Fruit fly (Drosophila melanogaster) whole organism, prepupa: ENCODE results near the gene Rgl.

Experiments
- Blimp-1 ChIP-seq: fragments of 200-800 bp; sonication (Bioruptor generic); optimal IDR thresholded peaks from 3 replicates; lab custom pipeline; 2017; ENCODE audit warnings: missing biosample characterization, missing genetic modification characterization, mild to moderate bottlenecking, moderate library complexity, missing genetic modification reagents
- CG11294 ChIP-seq: fragments of 200-800 bp; sonication (Bioruptor generic); IDR thresholded peaks from 2 replicates; pipeline ENCODE4 v1.3.6; 2022; ENCODE audit warnings: missing biosample characterization, missing genetic modification characterization
- CG11762 ChIP-seq: fragments of 200-800 bp; sonication (Bioruptor generic); optimal IDR thresholded peaks from 3 replicates; lab custom pipeline; 2016; ENCODE audit warnings: missing biosample characterization, missing genetic modification characterization; ENCODE audit not compliant: insufficient read depth
- CG15336 ChIP-seq: fragments of 200-800 bp; sonication (Bioruptor generic); IDR thresholded peaks from 2 replicates; pipeline ENCODE4 v1.3.6; 2022; ENCODE audit warnings: missing biosample characterization, missing genetic modification characterization
- CG1621 ChIP-seq: fragments of 200-800 bp; sonication (Bioruptor generic); optimal IDR thresholded peaks from 3 replicates; lab custom pipeline; 2018; ENCODE audit warnings: missing biosample characterization, mild to moderate bottlenecking, missing genetic modification characterization
- CG16779 ChIP-seq: fragments of 200-800 bp; sonication (Bioruptor generic); optimal IDR thresholded peaks from 3 replicates; lab custom pipeline; 2017; ENCODE audit warnings: missing biosample characterization, mild to moderate bottlenecking, missing genetic modification characterization
- CG3032 ChIP-seq: fragments of 200-800 bp; optimal IDR thresholded peaks from 2 replicates; lab custom pipeline; 2019; ENCODE audit warnings: missing biosample characterization, mild to moderate bottlenecking, missing genetic modification characterization, moderate library complexity
- CG31627 ChIP-seq: fragments of 200-800 bp; sonication (Bioruptor generic); optimal IDR thresholded peaks from 3 replicates; lab custom pipeline; 2016; ENCODE audit warnings: missing biosample characterization, missing genetic modification characterization
- CG32006 ChIP-seq: fragments of 200-800 bp; sonication (Bioruptor generic); optimal IDR thresholded peaks from 3 replicates; lab custom pipeline; 2017; ENCODE audit warnings: missing biosample characterization, mild to moderate bottlenecking, missing genetic modification characterization
- CG34406 ChIP-seq: fragments of 200-800 bp; sonication (Bioruptor generic); optimal IDR thresholded peaks from 3 replicates; lab custom pipeline; 2016; ENCODE audit warnings: missing biosample characterization, missing genetic modification characterization
- CG3919 ChIP-seq: fragments of 200-800 bp; sonication (Bioruptor generic); optimal IDR thresholded peaks from 3 replicates; lab custom pipeline; 2016; ENCODE audit warnings: missing biosample characterization, missing genetic modification characterization
- CG4318 ChIP-seq: fragments of 200-800 bp; sonication (Bioruptor generic); optimal IDR thresholded peaks from 3 replicates; lab custom pipeline; 2017; ENCODE audit warnings: missing biosample characterization, mild to moderate bottlenecking, missing genetic modification characterization
- CG6808 ChIP-seq: fragments of 200-800 bp; sonication (Bioruptor generic); optimal IDR thresholded peaks from 3 replicates; lab custom pipeline; 2017; ENCODE audit warnings: missing biosample characterization, missing genetic modification characterization, mild to moderate bottlenecking, moderate library complexity, missing genetic modification reagents
- CG7368 ChIP-seq: fragments of 200-800 bp; sonication (Bioruptor generic); optimal IDR thresholded peaks from 3 replicates; lab custom pipeline; 2016; ENCODE audit warnings: missing biosample characterization, missing genetic modification characterization
- CG8319 ChIP-seq: fragments of 200-800 bp; sonication (Bioruptor generic); optimal IDR thresholded peaks from 3 replicates; lab custom pipeline; 2016; ENCODE audit warnings: missing biosample characterization, missing genetic modification characterization
- CG8632 ChIP-seq: fragments of 200-800 bp; sonication (Bioruptor generic); optimal IDR thresholded peaks from 3 replicates; lab custom pipeline; 2016; ENCODE audit warnings: missing biosample characterization, missing genetic modification characterization
- CG9139 ChIP-seq: fragments of 200-800 bp; sonication (Bioruptor generic); optimal IDR thresholded peaks from 3 replicates; lab custom pipeline; 2017; ENCODE audit warnings: missing biosample characterization, mild to moderate bottlenecking, missing genetic modification characterization
- Eip75B ChIP-seq: fragments of 200-800 bp; sonication (Bioruptor generic); optimal IDR thresholded peaks from 3 replicates; lab custom pipeline; 2016; ENCODE audit warnings: missing biosample characterization, missing genetic modification characterization
- Eip78C ChIP-seq: fragments of 200-800 bp; sonication (Bioruptor generic); peaks from one replicate; lab custom pipeline; 2016; ENCODE audit warnings: missing biosample characterization, missing genetic modification characterization
- Eip93F ChIP-seq: fragments of 200-800 bp; sonication (Bioruptor generic); optimal IDR thresholded peaks from 2 replicates; lab custom pipeline; 2016; ENCODE audit warnings: missing biosample characterization, mild to moderate bottlenecking, missing genetic modification characterization
- Ets21C ChIP-seq: fragments of 200-800 bp; sonication (Bioruptor generic); optimal IDR thresholded peaks from 3 replicates; lab custom pipeline; 2016; ENCODE audit warnings: missing biosample characterization, missing genetic modification characterization
- Ets96B ChIP-seq: fragments of 200-800 bp; optimal IDR thresholded peaks from 2 replicates; lab custom pipeline; 2019; ENCODE audit warnings: missing biosample characterization, mild to moderate bottlenecking, missing genetic modification characterization, moderate library complexity
- Gug ChIP-seq: fragments of 200-800 bp; sonication (Bioruptor generic); IDR thresholded peaks from 2 replicates; pipeline ENCODE4 v1.3.6; 2022; ENCODE audit warnings: missing biosample characterization, missing genetic modification characterization
- Hr4 ChIP-seq: fragments of 200-800 bp; sonication (Bioruptor generic); optimal IDR thresholded peaks from 3 replicates; lab custom pipeline; 2016; ENCODE audit warnings: missing biosample characterization, missing genetic modification characterization
- Lpt ChIP-seq: fragments of 200-800 bp; sonication (Bioruptor generic); optimal IDR thresholded peaks from 3 replicates; lab custom pipeline; 2016; ENCODE audit warnings: missing biosample characterization, missing genetic modification characterization
- Met ChIP-seq: fragments of 200-800 bp; sonication (Bioruptor generic); optimal IDR thresholded peaks from 3 replicates; lab custom pipeline; 2016; ENCODE audit warnings: missing biosample characterization, missing genetic modification characterization
- OdsH ChIP-seq: fragments of 200-800 bp; sonication (Bioruptor generic); optimal IDR thresholded peaks from 3 replicates; lab custom pipeline; 2016; ENCODE audit warnings: missing biosample characterization, missing genetic modification characterization
- Sox102F ChIP-seq: fragments of 200-800 bp; sonication (Bioruptor generic); optimal IDR thresholded peaks from 2 replicates; lab custom pipeline; 2016; ENCODE audit warnings: missing biosample characterization, mild to moderate bottlenecking, missing genetic modification characterization
- Sox14 ChIP-seq: fragments of 200-800 bp; sonication (Bioruptor generic); optimal IDR thresholded peaks from 3 replicates; lab custom pipeline; 2016; ENCODE audit warnings: missing biosample characterization, missing genetic modification characterization
- Sox15 ChIP-seq: fragments of 200-800 bp; sonication (Bioruptor generic); optimal IDR thresholded peaks from 3 replicates; lab custom pipeline; 2016; ENCODE audit warnings: missing biosample characterization, missing genetic modification characterization
- achi ChIP-seq: fragments of 200-800 bp; sonication (Bioruptor generic); optimal IDR thresholded peaks from 3 replicates; lab custom pipeline; 2016; ENCODE audit warnings: missing biosample characterization, missing genetic modification characterization
- acj6 ChIP-seq: fragments of 200-800 bp; sonication (Bioruptor generic); optimal IDR thresholded peaks from 3 replicates; lab custom pipeline; 2016; ENCODE audit warnings: missing biosample characterization, missing genetic modification characterization
- cyc ChIP-seq: fragments of 200-800 bp; sonication (Bioruptor generic); optimal IDR thresholded peaks from 3 replicates; lab custom pipeline; 2016; ENCODE audit warnings: missing biosample characterization, missing genetic modification characterization
- dac ChIP-seq: fragments of 200-800 bp; sonication (Bioruptor generic); optimal IDR thresholded peaks from 2 replicates; lab custom pipeline; 2017; ENCODE audit warnings: missing biosample characterization, mild to moderate bottlenecking, missing genetic modification characterization
- eg ChIP-seq: fragments of 200-800 bp; sonication (Bioruptor generic); IDR thresholded peaks from 3 replicates; pipeline ENCODE4 v1.3.6; 2022; ENCODE audit warnings: missing biosample characterization, missing genetic modification characterization
- esn ChIP-seq: fragments of 200-800 bp; sonication (Bioruptor generic); optimal IDR thresholded peaks from 2 replicates; lab custom pipeline; 2016; ENCODE audit warnings: missing biosample characterization, mild to moderate bottlenecking, missing genetic modification characterization, moderate library complexity
- fd59A ChIP-seq: fragments of 200-800 bp; sonication (Bioruptor generic); optimal IDR thresholded peaks from 2 replicates; lab custom pipeline; 2017; ENCODE audit warnings: missing biosample characterization, mild to moderate bottlenecking, missing genetic modification characterization, missing genetic modification reagents
- fd85E ChIP-seq: fragments of 200-800 bp; sonication (Bioruptor generic); optimal IDR thresholded peaks from 3 replicates; lab custom pipeline; 2016; ENCODE audit warnings: missing biosample characterization, missing genetic modification characterization
- fkh ChIP-seq: fragments of 200-800 bp; sonication (Bioruptor generic); optimal IDR thresholded peaks from 3 replicates; lab custom pipeline; 2017; ENCODE audit warnings: missing biosample characterization, mild to moderate bottlenecking, missing genetic modification characterization, moderate library complexity
- net ChIP-seq: fragments of 200-800 bp; sonication (Bioruptor generic); optimal IDR thresholded peaks from 3 replicates; lab custom pipeline; 2016; ENCODE audit warnings: missing biosample characterization, missing genetic modification characterization
- pdm3 ChIP-seq: fragments of 200-800 bp; sonication (Bioruptor generic); optimal IDR thresholded peaks from 3 replicates; lab custom pipeline; 2016; ENCODE audit warnings: missing biosample characterization, missing genetic modification characterization
- salr ChIP-seq, 2 experiments: fragments of 200-800 bp; sonication (Bioruptor generic); optimal IDR thresholded peaks; 3 replicates each; lab custom pipeline; 2016 to 2018; ENCODE audit warnings: missing biosample characterization in 2 of 2, missing genetic modification characterization in 2 of 2, mild to moderate bottlenecking in 1 of 2
- spab ChIP-seq: fragments of 200-800 bp; sonication (Bioruptor generic); optimal IDR thresholded peaks from 2 replicates; lab custom pipeline; 2017; ENCODE audit warnings: missing biosample characterization, mild to moderate bottlenecking, missing genetic modification characterization, missing genetic modification reagents
- ss ChIP-seq, 2 experiments: fragments of 200-800 bp; sonication (Bioruptor generic); optimal IDR thresholded peaks; 2 replicates in 1 of 2; 3 replicates in 1 of 2; lab custom pipeline; 2017 to 2018; ENCODE audit warnings: mild to moderate bottlenecking in 2 of 2, missing biosample characterization in 2 of 2, missing genetic modification characterization in 2 of 2, moderate library complexity in 1 of 2
- topi ChIP-seq: fragments of 200-800 bp; sonication (Bioruptor generic); optimal IDR thresholded peaks from 3 replicates; lab custom pipeline; 2016; ENCODE audit warnings: missing biosample characterization, missing genetic modification characterization
- vri ChIP-seq: fragments of 200-800 bp; sonication (Bioruptor generic); optimal IDR thresholded peaks from 3 replicates; lab custom pipeline; 2016; ENCODE audit warnings: missing biosample characterization, mild to moderate bottlenecking, missing genetic modification characterization

Gene Rgl

dm6 chr3L:13904426-13904825, 20.7 kb downstream of the Rgl start:
- TF ChIP-seq CG8319 (GFP tag; lab: Kevin White, UChicago) (no peak), achi (peak; percentile 63), vri (no peak)

- TF ChIP-seq Gug (GFP tag; lab: Robert Waterston, UW): no peak
- TF ChIP-seq CG32006 (GFP tag; lab: Kevin White, UChicago): peak; percentile 20
- TF ChIP-seq Eip93F (GFP tag; lab: Kevin White, UChicago): no peak
- TF ChIP-seq Blimp-1 (GFP tag; lab: Kevin White, UChicago): no peak
- TF ChIP-seq OdsH (GFP tag; lab: Kevin White, UChicago): no peak
- no peak for TF ChIP-seq CG34406
- TF ChIP-seq eg (GFP tag; lab: Robert Waterston, UW): no peak
- no peak for TF ChIP-seq Hr4 (GFP tag; lab: Kevin White, UChicago)
- no peak for TF ChIP-seq acj6
- TF ChIP-seq CG8632: no peak
- no peak for TF ChIP-seq CG6808 (GFP tag; lab: Kevin White, UChicago)
- TF ChIP-seq CG15336 (GFP tag; lab: Robert Waterston, UW): no peak
- TF ChIP-seq fd85E (GFP tag; lab: Kevin White, UChicago): no peak
- TF ChIP-seq achi: no peak
- no peak for TF ChIP-seq CG9139
- TF ChIP-seq CG3032 (tag; lab: Kevin White, UChicago): no peak
- TF ChIP-seq Ets96B (tag; lab: Kevin White, UChicago): peak; percentile 11
- no peak for TF ChIP-seq cyc
- TF ChIP-seq Sox102F (GFP tag; lab: Kevin White, UChicago): no peak
- no peak for TF ChIP-seq CG3919 (GFP tag; lab: Kevin White, UChicago)
- TF ChIP-seq Eip78C (GFP tag; lab: Kevin White, UChicago): peak; percentile 67
- no peak for TF ChIP-seq spab (GFP tag; lab: Kevin White, UChicago)
Measured at dm6 chr3L:13904021-13904325, 21.2 kb downstream of the Rgl start.

DNA sequence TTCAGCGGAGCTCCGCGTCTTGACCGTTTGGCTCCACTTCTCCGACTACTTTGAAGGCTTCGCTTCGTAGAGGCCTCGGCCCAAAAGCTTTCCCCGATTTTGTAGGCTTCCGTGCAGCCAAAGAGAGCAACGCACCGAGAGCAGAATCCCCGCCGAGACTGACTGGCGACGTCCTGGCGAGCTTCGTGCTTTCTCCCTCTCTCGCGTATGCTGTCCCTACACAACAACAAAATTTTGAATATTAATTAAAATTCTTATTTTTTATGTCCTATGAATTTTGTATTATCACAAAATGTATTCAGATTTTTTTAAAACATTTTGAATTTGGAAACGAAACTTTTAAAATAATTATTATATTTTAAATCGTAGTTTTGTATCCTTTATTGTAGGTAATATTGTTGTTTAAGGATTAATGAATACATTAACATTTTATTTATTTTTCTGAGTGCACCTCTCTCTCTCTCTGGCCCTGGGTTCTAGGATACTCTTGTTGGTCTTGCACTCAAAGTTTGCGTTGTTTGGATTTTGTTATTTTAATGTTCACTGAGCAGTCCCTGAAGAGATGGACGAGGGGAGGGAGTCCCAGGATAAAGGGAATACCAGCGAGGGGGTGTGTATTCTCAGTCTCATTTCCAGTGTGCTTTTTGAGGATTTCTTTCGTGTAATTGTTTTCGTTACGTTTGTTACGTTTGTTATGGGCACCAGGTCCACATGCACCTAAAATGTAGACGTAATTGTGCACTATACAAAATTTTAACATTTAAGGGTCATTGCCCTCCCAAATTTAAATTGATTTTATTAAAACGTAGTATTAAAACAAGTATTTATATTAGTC, 21.7 kb downstream of the Rgl start, which contains the start of gene dysc:
Gene dysc (minus strand): TSS at position 51 of the 835 bp plus-strand sequence.
- TF ChIP-seq CG8319 (GFP tag; lab: Kevin White, UChicago) (no peak), Lpt (GFP tag; lab: Kevin White, UChicago) (no peak), OdsH (GFP tag; lab: Kevin White, UChicago) (no peak), Sox15 (GFP tag; lab: Kevin White, UChicago) (no peak), CG9139 (no peak), net (GFP tag; lab: Kevin White, UChicago) (no peak), CG1621 (tag; lab: Kevin White, UChicago) (no peak), Sox14 (GFP tag; lab: Kevin White, UChicago) (no peak), Eip75B (GFP tag; lab: Kevin White, UChicago) (no peak), Hr4 (GFP tag; lab: Kevin White, UChicago) (no peak), CG7368 (GFP tag; lab: Kevin White, UChicago) (no peak), Ets21C (GFP tag; lab: Kevin White, UChicago) (no peak), topi (GFP tag; lab: Kevin White, UChicago) (no peak), dac (no peak), CG15336 (GFP tag; lab: Robert Waterston, UW) (0 out of 2 replicates have a peak, but pooled peaks have one; percentile 18), fkh (GFP tag; lab: Kevin White, UChicago) (no peak), CG31627 (no peak), acj6 (no peak), Gug (GFP tag; lab: Robert Waterston, UW) (no peak), CG11294 (GFP tag; lab: Robert Waterston, UW) (no peak), CG16779 (tag; lab: Kevin White, UChicago) (no peak), Met (GFP tag; lab: Kevin White, UChicago) (no peak), ss (GFP tag; optimal IDR thresholded peaks at IDR 0.05; lab: Kevin White, UChicago) (no peak), CG4318 (GFP tag; lab: Kevin White, UChicago) (no peak), salr (GFP tag; optimal IDR thresholded peaks at IDR 0.05; lab: Kevin White, UChicago) (no peak), vri (no peak), Eip93F (GFP tag; lab: Kevin White, UChicago) (no peak), fd59A (GFP tag; lab: Kevin White, UChicago) (no peak), pdm3 (GFP tag; lab: Kevin White, UChicago) (no peak), cyc (no peak), spab (GFP tag; lab: Kevin White, UChicago) (no peak), CG11762 (no peak), esn (peak; percentile 8)
